Worm (Caenorhabditis elegans) whole organism, L2 larva: ENCODE results near the gene Y6G8.6.
"Not testable (repeated sequence)": the region's sequence is repeated elsewhere in the genome, so short reads cannot be mapped to it uniquely, and the experiment has no call there.

ENCODE experiments used
- C34F6.9 ChIP-seq: fragments of 150-350 bp; optimal IDR thresholded peaks from 2 replicates; lab custom pipeline; 2014; ENCODE audit warnings: missing biosample characterization, missing genetic modification characterization
- F13H6.1 ChIP-seq: sonication (generic microtip); optimal IDR thresholded peaks from 2 replicates; lab custom pipeline; 2016; ENCODE audit warnings: missing genetic modification characterization, missing compliant biosample characterization
- R02D3.7 ChIP-seq: fragments of 150-350 bp; optimal IDR thresholded peaks from 2 replicates; lab custom pipeline; 2014; ENCODE audit warnings: missing biosample characterization, missing genetic modification characterization
- ZK546.5 ChIP-seq: sonication (generic microtip); optimal IDR thresholded peaks from 2 replicates; lab custom pipeline; 2017; ENCODE audit warnings: missing biosample characterization, missing genetic modification characterization
- alr-1 ChIP-seq: fragments of 150-350 bp; optimal IDR thresholded peaks from 2 replicates; lab custom pipeline; 2014; ENCODE audit warnings: missing biosample characterization, missing genetic modification characterization
- aly-2 ChIP-seq: fragments of 150-350 bp; optimal IDR thresholded peaks from 2 replicates; lab custom pipeline; 2014; ENCODE audit warnings: missing biosample characterization, missing genetic modification characterization
- ceh-16 ChIP-seq: fragments of 150-350 bp; optimal IDR thresholded peaks from 2 replicates; lab custom pipeline; 2014; ENCODE audit warnings: missing biosample characterization, missing genetic modification characterization
- crh-2 ChIP-seq: sonication (generic microtip); optimal IDR thresholded peaks from 2 replicates; lab custom pipeline; 2017; ENCODE audit warnings: missing biosample characterization, missing genetic modification characterization
- dmd-4 ChIP-seq: sonication (generic microtip); optimal IDR thresholded peaks from 2 replicates; lab custom pipeline; 2017; ENCODE audit warnings: missing biosample characterization, missing genetic modification characterization
- egl-27 ChIP-seq: sonication (generic microtip); optimal IDR thresholded peaks from 3 replicates; lab custom pipeline; 2017; ENCODE audit warnings: missing biosample characterization, missing genetic modification reagents, missing genetic modification characterization
- elt-3 ChIP-seq: sonication (generic microtip); optimal IDR thresholded peaks from 2 replicates; lab custom pipeline; 2017; ENCODE audit warnings: missing biosample characterization, missing genetic modification characterization
- fos-1 ChIP-seq: fragments of 150-350 bp; optimal IDR thresholded peaks from 2 replicates; lab custom pipeline; 2014; ENCODE audit warnings: missing biosample characterization, missing genetic modification characterization
- lin-11 ChIP-seq: fragments of 150-350 bp; sonication (generic microtip); optimal IDR thresholded peaks from 2 replicates; lab custom pipeline; 2014; ENCODE audit warnings: missing biosample characterization, missing genetic modification characterization, inconsistent platforms, mixed read lengths
- lin-13 ChIP-seq: fragments of 150-350 bp; optimal IDR thresholded peaks from 2 replicates; lab custom pipeline; 2014; ENCODE audit warnings: missing biosample characterization, missing genetic modification reagents, missing genetic modification characterization
- lsy-2 ChIP-seq, 2 experiments: fragments of 150-350 bp in 1 of 2; sonication (generic microtip) in 1 of 2; optimal IDR thresholded peaks; 2 replicates each; lab custom pipeline; 2014 to 2017; ENCODE audit warnings: missing biosample characterization in 2 of 2, missing genetic modification characterization in 2 of 2
- nhr-10 ChIP-seq: sonication (generic microtip); optimal IDR thresholded peaks from 2 replicates; lab custom pipeline; 2017; ENCODE audit warnings: missing biosample characterization, missing genetic modification characterization
- nhr-11 ChIP-seq: fragments of 150-350 bp; optimal IDR thresholded peaks from 2 replicates; lab custom pipeline; 2014; ENCODE audit warnings: missing biosample characterization, missing genetic modification characterization
- nhr-12 ChIP-seq: fragments of 150-350 bp; optimal IDR thresholded peaks from 2 replicates; lab custom pipeline; 2014; ENCODE audit warnings: missing biosample characterization, missing genetic modification characterization
- nhr-129 ChIP-seq: fragments of 150-350 bp; optimal IDR thresholded peaks from 2 replicates; lab custom pipeline; 2014; ENCODE audit warnings: missing biosample characterization, missing genetic modification characterization
- nhr-21 ChIP-seq: fragments of 150-350 bp; optimal IDR thresholded peaks from 2 replicates; lab custom pipeline; 2014; ENCODE audit warnings: missing biosample characterization, missing genetic modification characterization
- nhr-23 ChIP-seq: fragments of 150-350 bp; optimal IDR thresholded peaks from 2 replicates; lab custom pipeline; 2014; ENCODE audit warnings: missing biosample characterization, missing genetic modification reagents, missing genetic modification characterization
- nhr-25 ChIP-seq: fragments of 150-350 bp; sonication (generic microtip); optimal IDR thresholded peaks from 3 replicates; lab custom pipeline; 2014; ENCODE audit warnings: missing biosample characterization, missing genetic modification characterization
- sem-4 ChIP-seq: fragments of 150-350 bp; optimal IDR thresholded peaks from 2 replicates; lab custom pipeline; 2014; ENCODE audit warnings: missing biosample characterization, missing genetic modification reagents, missing genetic modification characterization
- sma-9 ChIP-seq, 2 experiments: fragments of 150-350 bp in 1 of 2; sonication (generic microtip) in 1 of 2; optimal IDR thresholded peaks; 2 replicates each; lab custom pipeline; 2014 to 2016; ENCODE audit warnings: missing genetic modification characterization in 2 of 2, mild to moderate bottlenecking in 1 of 2, missing biosample characterization in 1 of 2, missing compliant biosample characterization in 1 of 2, missing genetic modification reagents in 1 of 2, moderate library complexity in 1 of 2
- snpc-4 ChIP-seq: fragments of 150-350 bp; optimal IDR thresholded peaks from 2 replicates; lab custom pipeline; 2014; ENCODE audit warnings: missing biosample characterization, missing genetic modification characterization
- unc-62 ChIP-seq: fragments of 150-350 bp; optimal IDR thresholded peaks from 2 replicates; lab custom pipeline; 2014; ENCODE audit warnings: missing biosample characterization, missing genetic modification reagents, missing genetic modification characterization
- zag-1 ChIP-seq: fragments of 150-350 bp; optimal IDR thresholded peaks from 2 replicates; lab custom pipeline; 2014; ENCODE audit warnings: missing biosample characterization, missing genetic modification characterization

Gene Y6G8.6

ce11 chrV:17598810-17599209 is 17.9 kb downstream of the Y6G8.6 start, which contains the start of gene Y6G8.2:
Gene Y6G8.2 (minus strand): TSS chrV:17598956.
- TF ChIP-seq C34F6.9 (tag; lab: Kevin White, UChicago) (no peak), fos-1 (tag; lab: Kevin White, UChicago) (peak; percentile 60), egl-27 (tag; lab: Kevin White, UChicago) (no peak), sem-4 (tag; lab: Kevin White, UChicago) (no peak), dmd-4 (tag; lab: Kevin White, UChicago) (no peak)

- TF ChIP-seq nhr-12 (no peak), dmd-4 (tag; lab: Kevin White, UChicago) (no peak), unc-62 (GFP tag; lab: Kevin White, UChicago) (no peak), F13H6.1 (no peak), elt-3 (no peak), nhr-11 (no peak), aly-2 (tag; lab: Kevin White, UChicago) (no peak), lin-11 (no peak), nhr-23 (no peak)
Measured at ce11 chrV:17595691-17596090, 21.0 kb downstream of the Y6G8.6 start.

ce11 chrV:17584352-17584843 is 32.3 kb downstream of the Y6G8.6 start, which contains the start of gene fbxa-133:
Gene fbxa-133 (plus strand): TSS chrV:17584793.
- TF ChIP-seq F13H6.1; C34F6.9 (tag; lab: Kevin White, UChicago); snpc-4: not testable (repeated sequence)

ce11 chrV:17580017-17580416 is 36.7 kb downstream of the Y6G8.6 start:
- TF ChIP-seq crh-2 (tag; lab: Kevin White, UChicago) (no peak), nhr-10 (no peak)

- TF ChIP-seq zag-1 (tag; lab: Kevin White, UChicago) = no peak
- TF ChIP-seq egl-27 (tag; lab: Kevin White, UChicago) = no peak
- TF ChIP-seq nhr-21 (tag; lab: Kevin White, UChicago) = no peak
- no peak for TF ChIP-seq lsy-2 (tag; optimal IDR thresholded peaks at IDR 0.05; lab: Kevin White, UChicago)
- TF ChIP-seq alr-1 (tag; lab: Kevin White, UChicago) = no peak
- no peak for TF ChIP-seq R02D3.7 (tag; lab: Kevin White, UChicago)
- TF ChIP-seq lin-11 = no peak
- TF ChIP-seq nhr-25 = no peak
- TF ChIP-seq ZK546.5 = no peak
- TF ChIP-seq sma-9 (GFP tag; optimal IDR thresholded peaks at IDR 0.05; lab: Kevin White, UChicago) = no peak
- TF ChIP-seq sma-9 (tag; optimal IDR thresholded peaks at IDR 0.05; lab: Kevin White, UChicago) = no peak
- no peak for TF ChIP-seq unc-62 (GFP tag; lab: Kevin White, UChicago)
- no peak for TF ChIP-seq lin-13
- no peak for TF ChIP-seq crh-2 (tag; lab: Kevin White, UChicago)
- TF ChIP-seq nhr-10 = no peak
- no peak for TF ChIP-seq nhr-12
- no peak for TF ChIP-seq ceh-16 (tag; lab: Kevin White, UChicago)
- TF ChIP-seq nhr-129 = no peak
- TF ChIP-seq, all 48 proteins: peak for 0
Measured at ce11 chrV:17566850-17567249, 49.9 kb downstream of the Y6G8.6 start, which contains the start of gene C38D9.2. Gene C38D9.2 (plus strand): TSS chrV:17567150.
